Fruit fly (Drosophila melanogaster) whole organism, embryonic: ENCODE results near the gene und.

Experiments
- CG11504 ChIP-seq: fragments of 200-800 bp; sonication (Bioruptor generic); optimal IDR thresholded peaks from 3 replicates; lab custom pipeline; 2019; ENCODE audit warnings: missing biosample characterization, mild to moderate bottlenecking, missing genetic modification characterization, moderate library complexity
- CG12659 ChIP-seq: fragments of 200-800 bp; sonication (Bioruptor generic); optimal IDR thresholded peaks from 3 replicates; lab custom pipeline; 2017; ENCODE audit warnings: mild to moderate bottlenecking, missing biosample characterization, missing genetic modification reagents, missing genetic modification characterization
- CG13296 ChIP-seq: fragments of 200-800 bp; sonication (Bioruptor generic); optimal IDR thresholded peaks from 3 replicates; lab custom pipeline; 2018; ENCODE audit warnings: missing biosample characterization, mild to moderate bottlenecking, missing genetic modification characterization
- CG13894 ChIP-seq: fragments of 200-800 bp; sonication (Bioruptor generic); optimal IDR thresholded peaks from 3 replicates; lab custom pipeline; 2018; ENCODE audit warnings: missing biosample characterization, mild to moderate bottlenecking, missing genetic modification characterization, moderate library complexity
- CG14014 ChIP-seq: fragments of 200-800 bp; sonication (Bioruptor generic); IDR thresholded peaks from 2 replicates; pipeline ENCODE4 v1.3.6; 2022; ENCODE audit warnings: missing biosample characterization, missing genetic modification characterization
- CG15514 ChIP-seq: fragments of 200-800 bp; sonication (Bioruptor generic); optimal IDR thresholded peaks from 3 replicates; lab custom pipeline; 2017; ENCODE audit warnings: missing biosample characterization, missing genetic modification characterization, mild to moderate bottlenecking, moderate library complexity, missing genetic modification reagents
- CG16779 ChIP-seq: fragments of 200-800 bp; sonication (Bioruptor generic); IDR thresholded peaks from 2 replicates; pipeline ENCODE4 v1.3.6; 2022; ENCODE audit warnings: missing biosample characterization, missing genetic modification characterization
- CG17829 ChIP-seq: fragments of 200-800 bp; optimal IDR thresholded peaks from 2 replicates; lab custom pipeline; 2019; ENCODE audit warnings: missing biosample characterization, mild to moderate bottlenecking, missing genetic modification characterization, moderate library complexity
- CG2120 ChIP-seq: fragments of 200-800 bp; sonication (Bioruptor generic); optimal IDR thresholded peaks from 3 replicates; lab custom pipeline; 2016; ENCODE audit warnings: missing biosample characterization, missing genetic modification characterization
- CG2678 ChIP-seq: fragments of 200-800 bp; sonication (Bioruptor generic); optimal IDR thresholded peaks from 3 replicates; lab custom pipeline; 2019; ENCODE audit warnings: missing biosample characterization, mild to moderate bottlenecking, missing genetic modification characterization, moderate library complexity
- CG3281 ChIP-seq: fragments of 200-800 bp; sonication (Bioruptor generic); optimal IDR thresholded peaks from 3 replicates; lab custom pipeline; 2017; ENCODE audit warnings: missing biosample characterization, mild to moderate bottlenecking, missing genetic modification characterization
- CG33213 ChIP-seq: fragments of 200-800 bp; sonication (Bioruptor generic); optimal IDR thresholded peaks from 3 replicates; lab custom pipeline; 2016; ENCODE audit warnings: missing biosample characterization, missing genetic modification characterization
- CG6683 ChIP-seq: fragments of 200-800 bp; sonication (Bioruptor generic); optimal IDR thresholded peaks from 2 replicates; lab custom pipeline; 2017; ENCODE audit warnings: missing biosample characterization, mild to moderate bottlenecking, missing genetic modification characterization, missing genetic modification reagents
- CG7839 ChIP-seq: fragments of 200-800 bp; sonication (Bioruptor generic); optimal IDR thresholded peaks from 3 replicates; lab custom pipeline; 2018; ENCODE audit warnings: missing biosample characterization, mild to moderate bottlenecking, missing genetic modification characterization, moderate library complexity
- CG8290 ChIP-seq, 3 experiments: fragments of 200-800 bp; sonication (Bioruptor generic); optimal IDR thresholded peaks; 2 replicates each; lab custom pipeline; 2016 to 2019; ENCODE audit warnings: missing biosample characterization in 3 of 3, missing genetic modification characterization in 3 of 3, mild to moderate bottlenecking in 2 of 3, moderate library complexity in 1 of 3
- D19B ChIP-seq: fragments of 200-800 bp; sonication (Bioruptor generic); optimal IDR thresholded peaks from 2 replicates; lab custom pipeline; 2017; ENCODE audit warnings: missing biosample characterization, mild to moderate bottlenecking, missing genetic modification characterization
- Deaf1 ChIP-seq: fragments of 200-800 bp; optimal IDR thresholded peaks from 3 replicates; lab custom pipeline; 2019; ENCODE audit warnings: missing biosample characterization, mild to moderate bottlenecking, missing genetic modification characterization, moderate library complexity
- Dfd ChIP-seq, 2 experiments: fragments of >200 bp; optimal IDR thresholded peaks; 2 replicates each; lab custom pipeline; 2017; ENCODE audit warnings: missing biosample characterization in 2 of 2, missing genetic modification characterization in 2 of 2
- Ets65A ChIP-seq: fragments of 200-800 bp; sonication (Bioruptor generic); peaks from one replicate; lab custom pipeline; 2016; ENCODE audit warnings: missing biosample characterization, missing genetic modification characterization
- Fer1 ChIP-seq: fragments of 200-800 bp; sonication (Bioruptor generic); optimal IDR thresholded peaks from 2 replicates; lab custom pipeline; 2017; ENCODE audit warnings: missing biosample characterization, mild to moderate bottlenecking, missing genetic modification characterization
- Gug ChIP-seq: fragments of 200-800 bp; sonication (Bioruptor generic); IDR thresholded peaks from 4 replicates; pipeline ENCODE4 v1.3.6; 2022; ENCODE audit warnings: missing biosample characterization, missing genetic modification characterization
- Hr78 ChIP-seq, 2 experiments: fragments of 200-800 bp in 1 of 2; fragments of >200 bp in 1 of 2; sonication (Bioruptor generic) in 1 of 2; optimal IDR thresholded peaks; 2 replicates each; lab custom pipeline; 2017 to 2019; ENCODE audit warnings: missing biosample characterization in 2 of 2, missing genetic modification characterization in 2 of 2, mild to moderate bottlenecking in 1 of 2, moderate library complexity in 1 of 2
- Lim3 ChIP-seq: fragments of 200-800 bp; sonication (Bioruptor generic); IDR thresholded peaks from 2 replicates; pipeline ENCODE4 v1.3.6; 2022; ENCODE audit warnings: missing biosample characterization, missing genetic modification characterization
- Med ChIP-seq: fragments of 200-800 bp; sonication (Bioruptor generic); peaks from one replicate; lab custom pipeline; 2016; ENCODE audit warnings: missing biosample characterization, missing genetic modification characterization, mild to moderate bottlenecking, inconsistent platforms, moderate library complexity
- Myb ChIP-seq: fragments of 200-800 bp; sonication (Bioruptor generic); optimal IDR thresholded peaks from 2 replicates; lab custom pipeline; 2016; ENCODE audit warnings: missing biosample characterization, missing genetic modification characterization
- Trl ChIP-seq, 3 experiments: fragments of >200 bp in 2 of 3; fragments of 200-800 bp in 1 of 3; sonication (Bioruptor generic) in 1 of 3; optimal IDR thresholded peaks; 2 replicates in 1 of 3; 3 replicates in 2 of 3; lab custom pipeline; 2016 to 2017; ENCODE audit warnings: missing biosample characterization in 1 of 3, missing genetic modification characterization in 1 of 3
- abd-A ChIP-seq: fragments of 200-800 bp; sonication (Bioruptor generic); optimal IDR thresholded peaks from 3 replicates; lab custom pipeline; 2019; ENCODE audit warnings: missing biosample characterization, mild to moderate bottlenecking, missing genetic modification characterization, moderate library complexity
- cg ChIP-seq: fragments of 200-800 bp; sonication (Bioruptor generic); optimal IDR thresholded peaks from 3 replicates; lab custom pipeline; 2019; ENCODE audit warnings: missing biosample characterization, mild to moderate bottlenecking, missing genetic modification characterization, moderate library complexity
- crol ChIP-seq: fragments of 200-800 bp; sonication (Bioruptor generic); IDR thresholded peaks from 2 replicates; pipeline ENCODE4 v1.3.6; 2022; ENCODE audit warnings: missing biosample characterization, missing genetic modification characterization
- dmrt99B ChIP-seq: fragments of 200-800 bp; sonication (Bioruptor generic); optimal IDR thresholded peaks from 2 replicates; lab custom pipeline; 2018; ENCODE audit warnings: missing biosample characterization, mild to moderate bottlenecking, missing genetic modification characterization, moderate library complexity
- gcm ChIP-seq: fragments of 200-800 bp; sonication (Bioruptor generic); optimal IDR thresholded peaks from 2 replicates; lab custom pipeline; 2019; ENCODE audit warnings: missing biosample characterization, mild to moderate bottlenecking, missing genetic modification characterization, moderate library complexity
- gem ChIP-seq: fragments of 200-800 bp; sonication (Bioruptor generic); optimal IDR thresholded peaks from 2 replicates; lab custom pipeline; 2019; ENCODE audit warnings: missing biosample characterization, mild to moderate bottlenecking, missing genetic modification characterization, moderate library complexity
- klu ChIP-seq: fragments of 200-800 bp; sonication (Bioruptor generic); IDR thresholded peaks from 2 replicates; pipeline ENCODE4 v1.3.6; 2022; ENCODE audit warnings: missing biosample characterization, missing genetic modification characterization
- lilli ChIP-seq: fragments of 200-800 bp; sonication (Bioruptor generic); optimal IDR thresholded peaks from 3 replicates; lab custom pipeline; 2016; ENCODE audit warnings: missing biosample characterization, missing genetic modification characterization
- onecut ChIP-seq: fragments of 200-800 bp; sonication (Bioruptor generic); IDR thresholded peaks from 2 replicates; pipeline ENCODE4 v1.3.6; 2022; ENCODE audit warnings: missing biosample characterization, missing genetic modification characterization
- sd ChIP-seq: fragments of 200-800 bp; sonication (Bioruptor generic); optimal IDR thresholded peaks from 3 replicates; lab custom pipeline; 2018; ENCODE audit warnings: missing biosample characterization, mild to moderate bottlenecking, missing genetic modification characterization, moderate library complexity
- sim ChIP-seq: fragments of 200-800 bp; sonication (Bioruptor generic); IDR thresholded peaks from 2 replicates; pipeline ENCODE4 v1.3.6; 2022; ENCODE audit warnings: missing biosample characterization, missing genetic modification characterization
- slbo ChIP-seq: fragments of 200-800 bp; sonication (Bioruptor generic); IDR thresholded peaks from 2 replicates; pipeline ENCODE4 v1.3.6; 2022; ENCODE audit warnings: missing biosample characterization, missing genetic modification characterization
- ttk ChIP-seq: fragments of 200-800 bp; sonication (Bioruptor generic); IDR thresholded peaks from 2 replicates; pipeline ENCODE4 v2.1.2; 2022; ENCODE audit warnings: missing biosample characterization, missing genetic modification characterization
- zf30C ChIP-seq: fragments of 200-800 bp; sonication (Bioruptor generic); optimal IDR thresholded peaks from 3 replicates; lab custom pipeline; 2018; ENCODE audit warnings: missing biosample characterization, mild to moderate bottlenecking, missing genetic modification characterization

The und gene

DNA sequence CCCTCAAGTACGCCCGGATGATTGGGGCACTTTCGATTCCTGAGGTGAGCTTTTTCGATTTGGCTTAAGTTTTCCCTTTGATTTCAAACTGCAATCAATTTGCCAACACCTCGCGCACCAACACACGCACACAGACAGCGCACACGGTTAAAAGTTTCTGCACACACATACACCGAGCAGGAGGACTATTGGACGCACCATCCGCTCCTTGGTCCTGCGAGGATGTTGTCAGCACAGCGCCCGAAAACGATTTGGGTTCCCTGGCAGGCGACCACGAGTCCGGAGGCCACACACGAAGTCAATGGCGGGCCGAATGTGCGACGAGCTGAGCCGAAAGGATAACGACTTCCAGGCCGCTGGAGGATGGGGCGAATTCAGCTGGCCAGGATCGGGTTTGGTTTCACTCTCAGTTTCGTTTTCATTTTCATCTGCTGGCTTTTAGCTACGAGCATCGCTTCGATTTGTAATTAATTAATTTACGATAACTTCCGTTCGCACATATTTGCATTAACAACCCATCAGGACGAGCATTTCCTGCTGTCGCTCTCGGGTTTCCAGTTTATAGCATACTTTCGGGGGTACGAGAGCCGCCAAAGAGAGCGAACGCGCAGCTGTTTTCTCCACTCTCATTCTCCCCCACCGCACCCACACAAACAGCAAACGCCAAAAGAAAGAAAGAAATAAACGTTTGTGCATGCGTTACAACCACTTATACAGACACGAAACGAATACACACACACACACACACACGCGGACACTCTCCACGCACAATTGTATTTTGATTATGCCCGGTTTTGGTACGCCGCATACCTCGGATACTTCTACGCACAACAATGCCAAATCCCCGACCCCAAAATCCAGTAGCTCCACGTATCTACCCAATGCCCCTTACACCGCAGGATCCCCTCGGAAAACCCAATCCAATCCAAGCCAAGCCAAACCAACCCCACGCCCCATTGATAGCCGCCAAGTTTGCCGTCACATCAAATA, 16.6 kb upstream of the und start, which contains the start of gene Nckx30C:
Nckx30C (minus strand) TSS at position 260 of the 990 bp plus-strand sequence.
- TF ChIP-seq gcm (GFP tag; lab: Kevin White, UChicago) (no peak), CG16779 (peak; percentile 90), Hr78 (GFP tag; optimal IDR thresholded peaks at IDR 0.05; lab: Kevin White, UChicago) (no peak), CG8290 (GFP tag; optimal IDR thresholded peaks at IDR 0.05; lab: Kevin White, UChicago) (no peak), CG8290 (tag; optimal IDR thresholded peaks at IDR 0.05; lab: Kevin White, UChicago) (peak in 1 of 2 experiments; percentile 2), Trl (optimal IDR thresholded peaks at IDR 0.05; lab: Kevin White, UChicago) (peak; percentile 32 to 59), Trl (GFP tag; optimal IDR thresholded peaks at IDR 0.05; lab: Kevin White, UChicago) (no peak), CG13894 (tag; lab: Kevin White, UChicago) (peak; percentile 69), crol (GFP tag; lab: Robert Waterston, UW) (0 out of 2 replicates have a peak, but pooled peaks have one; percentile 14), cg (GFP tag; lab: Kevin White, UChicago) (peak; percentile 39), Deaf1 (peak; percentile 94), slbo (GFP tag; lab: Robert Waterston, UW) (0 out of 2 replicates have a peak, but pooled peaks have one; percentile 8), CG12659 (GFP tag; lab: Kevin White, UChicago) (no peak), abd-A (tag; lab: Kevin White, UChicago) (peak; percentile 81), CG33213 (GFP tag; lab: Kevin White, UChicago) (no peak), CG15514 (GFP tag; lab: Kevin White, UChicago) (peak; percentile 9), sd (tag; lab: Kevin White, UChicago) (peak; percentile 67), Med (GFP tag; lab: Kevin White, UChicago) (peak; percentile 56)
- TF ChIP-seq, all 482 proteins: peak for 12

DNA sequence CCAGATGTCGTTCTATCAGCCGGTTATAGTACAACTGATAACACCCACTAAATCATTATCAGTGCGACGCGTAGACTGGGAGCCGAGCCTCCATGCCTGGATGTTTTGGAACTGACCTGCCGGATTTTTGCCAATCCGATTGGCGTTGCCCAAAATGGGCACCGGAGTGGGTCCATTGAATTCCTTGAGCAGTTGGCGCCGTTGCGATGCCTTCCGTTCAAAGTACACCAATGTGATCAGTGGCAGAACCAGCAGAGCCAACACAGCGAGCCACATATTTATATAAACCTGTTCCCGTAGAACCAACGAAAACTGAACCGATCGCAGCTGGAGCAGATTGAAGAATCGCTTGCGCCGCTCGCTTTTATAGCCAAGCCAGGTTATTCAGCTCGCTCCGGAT, 13.4 kb upstream of the und start, which contains the start of gene Cyp4e3:
Cyp4e3 (minus strand) TSS at position 327 of the 400 bp plus-strand sequence.
- TF ChIP-seq CG15514 (GFP tag; lab: Kevin White, UChicago) (no peak), Ets65A (GFP tag; lab: Kevin White, UChicago) (peak; percentile 93), CG14014 (no peak), CG6683 (GFP tag; lab: Kevin White, UChicago) (no peak)

dm6 chr2L:9753357-9753756, 9.8 kb upstream of the und start:
- no peak for TF ChIP-seq Dfd (GFP tag; optimal IDR thresholded peaks at IDR 0.05; lab: Kevin White, UChicago)
- TF ChIP-seq crol (GFP tag; lab: Robert Waterston, UW) = peak; percentile 67
- no peak for TF ChIP-seq CG8290 (GFP tag; optimal IDR thresholded peaks at IDR 0.05; lab: Kevin White, UChicago)
- TF ChIP-seq CG8290 (tag; optimal IDR thresholded peaks at IDR 0.05; lab: Kevin White, UChicago) = no peak
- TF ChIP-seq onecut (GFP tag; lab: Robert Waterston, UW) = peak; percentile 13; the same call in 1 of the 2 replicates
- TF ChIP-seq Gug = no peak
- TF ChIP-seq abd-A (tag; lab: Kevin White, UChicago) = peak; percentile 34
- TF ChIP-seq Ets65A (GFP tag; lab: Kevin White, UChicago) = peak; percentile 51
- TF ChIP-seq CG17829 (tag; lab: Kevin White, UChicago) = no peak
- TF ChIP-seq CG33213 (GFP tag; lab: Kevin White, UChicago) = no peak
- TF ChIP-seq cg (GFP tag; lab: Kevin White, UChicago) = peak; percentile 9
- TF ChIP-seq sim (GFP tag; lab: Robert Waterston, UW) = no peak

DNA sequence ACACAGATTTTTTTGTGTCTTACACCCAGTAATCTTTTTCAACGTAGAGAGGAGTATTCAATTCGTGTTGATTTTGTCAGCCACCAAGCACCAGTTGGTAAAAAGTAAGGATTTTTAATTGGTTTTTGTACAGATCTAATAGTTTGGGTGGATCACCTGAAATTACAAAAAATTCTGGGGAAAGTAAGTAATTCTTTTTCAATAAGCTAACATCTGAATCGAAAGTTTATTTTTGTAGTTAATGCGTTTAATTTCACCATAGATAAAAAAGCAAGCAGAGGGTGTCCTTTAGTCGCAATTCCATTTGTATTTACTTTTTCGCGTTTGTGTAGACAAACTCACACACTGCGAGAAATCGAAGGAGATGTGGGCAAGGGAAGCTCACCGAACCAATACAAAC, 8.4 kb upstream of the und start:
- TF ChIP-seq zf30C (peak; percentile 25), gem (tag; lab: Kevin White, UChicago) (peak; percentile 15), dmrt99B (tag; lab: Kevin White, UChicago) (peak; percentile 20), Myb (GFP tag; lab: Kevin White, UChicago) (peak; percentile 11), CG2678 (peak; percentile 43), CG3281 (peak; percentile 16), klu (GFP tag; lab: Robert Waterston, UW) (no peak), lilli (GFP tag; lab: Kevin White, UChicago) (peak; percentile 13), CG13296 (GFP tag; lab: Kevin White, UChicago) (no peak), Fer1 (GFP tag; lab: Kevin White, UChicago) (peak; percentile 38), ttk (no peak), D19B (peak; percentile 32), CG2120 (GFP tag; lab: Kevin White, UChicago) (peak; percentile 32), Lim3 (GFP tag; lab: Robert Waterston, UW) (no peak), Med (GFP tag; lab: Kevin White, UChicago) (peak; percentile 37), CG11504 (tag; lab: Kevin White, UChicago) (peak; percentile 23), CG7839 (tag; lab: Kevin White, UChicago) (peak; percentile 29)
